Worm (Caenorhabditis elegans): ENCODE results near the gene nonu-1.

nonu-1 gene

DNA sequence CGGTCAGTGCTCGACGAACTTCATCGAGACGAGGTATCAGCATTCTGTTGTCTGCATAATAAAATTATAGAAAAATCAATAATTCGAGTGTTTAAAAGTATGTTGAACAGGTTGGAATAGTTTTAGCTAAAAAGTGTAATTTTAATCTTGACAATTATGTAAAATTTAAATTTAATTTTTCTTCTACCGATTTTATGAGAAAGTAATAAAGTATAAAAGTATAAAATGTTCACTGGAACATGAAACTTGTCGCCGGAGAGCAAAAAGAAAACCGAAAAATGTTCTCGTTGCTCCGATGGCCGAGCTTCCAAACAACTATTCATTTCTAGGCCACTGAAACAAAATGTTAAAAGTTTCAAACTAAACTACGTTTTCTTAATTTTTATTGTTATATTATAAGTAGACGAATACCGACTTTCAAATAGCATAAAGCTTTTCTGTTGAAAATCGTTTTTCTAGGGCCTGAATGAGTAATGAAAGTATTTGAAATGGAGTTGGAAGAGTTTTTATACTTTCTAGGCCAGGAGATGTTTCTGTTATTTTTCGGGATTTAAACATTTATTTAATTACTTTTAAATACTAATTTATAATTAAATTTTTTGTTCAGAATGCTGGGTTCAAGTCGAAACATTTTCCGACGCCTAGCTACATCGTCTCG, 12.2 kb upstream of the nonu-1 start, which contains the start of the genes C35D10.10 and C35D10.5:
C35D10.10 (minus strand) TSS at position 51 of the 658 bp plus-strand sequence.
C35D10.5 (plus strand) TSS at position 608 of the 658 bp plus-strand sequence.
- no peak for TF ChIP-seq nhr-76 (tag; optimal IDR thresholded peaks at IDR 0.05)
- no peak for TF ChIP-seq unc-120 (tag; optimal IDR thresholded peaks at IDR 0.05; ENCODE audit: poor library complexity, severe bottlenecking)
- no peak for TF ChIP-seq nhr-12 (tag; optimal IDR thresholded peaks at IDR 0.05)
- TF ChIP-seq M03D4.4 (tag; optimal IDR thresholded peaks at IDR 0.05): no peak
- TF ChIP-seq nhr-28 (tag; optimal IDR thresholded peaks at IDR 0.05): no peak
- TF ChIP-seq drap-1 (GFP tag; optimal IDR thresholded peaks at IDR 0.05): no peak
- no peak for TF ChIP-seq lsy-2 (tag; optimal IDR thresholded peaks at IDR 0.05)
- no peak for TF ChIP-seq elt-1 (tag; optimal IDR thresholded peaks at IDR 0.05; ENCODE audit: borderline replicate concordance, insufficient read depth)
- TF ChIP-seq cnd-1 (tag; optimal IDR thresholded peaks at IDR 0.05): no peak
- TF ChIP-seq bed-3 (GFP tag; optimal IDR thresholded peaks at IDR 0.05): no peak
- TF ChIP-seq tbx-8 (GFP tag; optimal IDR thresholded peaks at IDR 0.05): no peak
- no peak for TF ChIP-seq mls-2 (tag; optimal IDR thresholded peaks at IDR 0.05)
- no peak for TF ChIP-seq ceh-43 (GFP tag; optimal IDR thresholded peaks at IDR 0.05)
- TF ChIP-seq blmp-1 (tag; optimal IDR thresholded peaks at IDR 0.05): no peak
- no peak for TF ChIP-seq unc-39 (tag; optimal IDR thresholded peaks at IDR 0.05)
- TF ChIP-seq ztf-11 (tag; optimal IDR thresholded peaks at IDR 0.05): no peak

DNA sequence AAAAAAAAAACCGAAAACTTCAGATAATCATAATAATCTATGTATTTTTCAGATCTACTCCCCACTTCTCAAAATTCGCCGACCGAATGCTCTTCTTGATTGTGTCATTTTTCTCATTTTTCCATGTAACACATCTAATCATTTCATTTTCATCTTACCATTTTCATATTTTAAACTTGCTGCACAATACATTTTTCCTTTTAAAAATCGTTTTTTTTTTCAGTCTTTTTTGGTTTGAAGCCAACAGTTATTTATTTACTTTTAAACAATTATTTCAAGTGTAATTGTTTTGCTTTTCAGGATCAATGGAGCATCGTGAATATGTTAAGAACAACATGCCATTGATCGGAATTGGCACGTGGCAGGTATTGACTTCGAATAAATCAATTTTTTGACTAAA, 9.3 kb upstream of the nonu-1 start, which contains the start of gene C35D10.6:
C35D10.6 (plus strand) TSS at position 301 of the 400 bp plus-strand sequence.
- TF ChIP-seq hlh-1 (tag; optimal IDR thresholded peaks at IDR 0.05): no peak
- no peak for TF ChIP-seq elt-1 (tag; optimal IDR thresholded peaks at IDR 0.05; ENCODE audit: borderline replicate concordance, insufficient read depth)
- TF ChIP-seq drap-1 (GFP tag; optimal IDR thresholded peaks at IDR 0.05): no peak
- TF ChIP-seq snpc-4 (tag; optimal IDR thresholded peaks at IDR 0.05): no peak
- no peak for TF ChIP-seq unc-62 (GFP tag; optimal IDR thresholded peaks at IDR 0.05)
- no peak for TF ChIP-seq ceh-83 (GFP tag; optimal IDR thresholded peaks at IDR 0.05)
- TF ChIP-seq nhr-2 (tag; optimal IDR thresholded peaks at IDR 0.05): no peak
- TF ChIP-seq lsy-2 (tag; optimal IDR thresholded peaks at IDR 0.05): no peak
- TF ChIP-seq bed-3 (GFP tag; optimal IDR thresholded peaks at IDR 0.05): no peak
- no peak for TF ChIP-seq lin-32 (GFP tag; optimal IDR thresholded peaks at IDR 0.05)
- TF ChIP-seq ztf-11 (tag; optimal IDR thresholded peaks at IDR 0.05): no peak
- TF ChIP-seq nhr-76 (tag; optimal IDR thresholded peaks at IDR 0.05): no peak
- TF ChIP-seq ceh-39 (tag; optimal IDR thresholded peaks at IDR 0.05): no peak
- TF ChIP-seq flh-1 (GFP tag; optimal IDR thresholded peaks at IDR 0.05): no peak
- no peak for TF ChIP-seq lin-13 (tag; optimal IDR thresholded peaks at IDR 0.05)

DNA sequence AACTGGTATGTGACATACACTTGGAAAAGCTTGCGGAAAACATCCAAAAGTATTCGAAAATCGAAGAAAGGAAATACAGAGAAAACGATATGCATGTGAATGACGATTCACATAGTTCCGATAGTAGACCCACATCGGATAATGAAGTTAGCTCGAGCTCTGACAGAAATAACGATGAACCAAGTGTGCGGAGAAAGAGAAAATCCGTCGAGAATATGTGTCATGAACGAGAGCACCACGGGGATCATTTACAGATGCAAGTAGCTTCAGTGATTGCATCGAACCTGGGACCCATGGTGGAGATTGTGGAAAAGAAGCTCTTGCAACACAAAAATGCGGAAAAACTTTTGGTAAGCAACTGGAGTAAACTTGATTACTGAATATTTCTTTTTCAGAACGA, 7.3 kb upstream of the nonu-1 start:
- TF ChIP-seq mab-5 (tag; optimal IDR thresholded peaks at IDR 0.05) (no peak), nhr-76 (tag; optimal IDR thresholded peaks at IDR 0.05) (no peak), snpc-4 (tag; optimal IDR thresholded peaks at IDR 0.05) (no peak), ztf-11 (tag; optimal IDR thresholded peaks at IDR 0.05) (no peak), unc-62 (GFP tag; optimal IDR thresholded peaks at IDR 0.05) (no peak)

DNA sequence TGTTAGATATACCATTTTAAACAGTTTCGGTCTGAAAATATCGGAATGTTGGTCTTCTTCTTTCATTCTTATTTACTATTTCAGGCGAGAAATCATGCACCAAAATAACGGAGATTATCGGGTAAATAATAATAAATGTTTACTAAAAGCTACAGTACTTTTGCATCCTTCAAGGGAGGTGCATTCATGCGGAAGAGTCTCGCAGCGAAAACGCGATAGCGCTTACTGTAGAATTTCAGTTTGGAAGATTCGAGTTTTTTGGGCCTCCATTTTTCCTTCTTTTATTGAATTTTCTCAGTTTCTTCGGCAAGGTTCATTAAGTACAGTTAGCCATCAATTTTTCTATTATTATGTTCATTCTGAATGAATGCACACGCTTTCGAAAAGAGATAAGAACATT, 6.4 kb upstream of the nonu-1 start, which contains the start of gene C35D10.7:
C35D10.7 (plus strand) TSS at position 85 of the 400 bp plus-strand sequence.
- no peak for TF ChIP-seq sem-2 (GFP tag; optimal IDR thresholded peaks at IDR 0.05)
- TF ChIP-seq lin-32 (GFP tag; optimal IDR thresholded peaks at IDR 0.05): no peak
- TF ChIP-seq snpc-4 (tag; optimal IDR thresholded peaks at IDR 0.05): no peak
- no peak for TF ChIP-seq unc-62 (GFP tag; optimal IDR thresholded peaks at IDR 0.05)
- TF ChIP-seq unc-39 (tag; optimal IDR thresholded peaks at IDR 0.05): no peak
- TF ChIP-seq ztf-11 (tag; optimal IDR thresholded peaks at IDR 0.05): no peak
- TF ChIP-seq lsy-2 (tag; optimal IDR thresholded peaks at IDR 0.05): no peak
- TF ChIP-seq nhr-28 (tag; optimal IDR thresholded peaks at IDR 0.05): no peak
- no peak for TF ChIP-seq flh-1 (GFP tag; optimal IDR thresholded peaks at IDR 0.05)

DNA sequence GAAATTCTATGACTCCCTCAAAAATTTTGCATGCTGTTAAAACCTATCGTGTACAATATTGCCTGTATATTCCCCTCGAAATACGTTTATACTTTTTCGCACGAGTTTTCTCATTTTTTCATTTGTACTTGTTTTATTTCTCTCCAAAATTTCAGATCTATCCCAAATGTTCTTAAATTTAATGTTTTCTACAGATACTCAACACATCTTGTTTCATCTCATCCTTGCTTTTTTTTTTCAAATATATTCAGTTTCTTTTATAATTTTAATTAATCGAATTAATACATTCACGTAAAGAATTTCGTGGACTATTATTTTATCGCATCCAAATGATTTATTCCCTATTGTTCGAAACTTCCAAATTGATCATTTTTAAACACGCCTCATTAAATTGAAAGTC, 5.2 kb upstream of the nonu-1 start, which contains the start of gene C35D10.8:
C35D10.8 (plus strand) TSS at position 301 of the 400 bp plus-strand sequence.
- TF ChIP-seq sem-2 (GFP tag; optimal IDR thresholded peaks at IDR 0.05): no peak
- TF ChIP-seq mab-5 (tag; optimal IDR thresholded peaks at IDR 0.05): no peak
- no peak for TF ChIP-seq nhr-237 (tag; optimal IDR thresholded peaks at IDR 0.05)
- TF ChIP-seq nhr-12 (tag; optimal IDR thresholded peaks at IDR 0.05): no peak
- no peak for TF ChIP-seq elt-3 (tag; optimal IDR thresholded peaks at IDR 0.05)
- TF ChIP-seq unc-62 (GFP tag; optimal IDR thresholded peaks at IDR 0.05): no peak
- TF ChIP-seq zip-8 (tag; optimal IDR thresholded peaks at IDR 0.05): no peak
- TF ChIP-seq lin-13 (tag; optimal IDR thresholded peaks at IDR 0.05): no peak
- TF ChIP-seq cnd-1 (tag; optimal IDR thresholded peaks at IDR 0.05): no peak
- TF ChIP-seq elt-1 (tag; optimal IDR thresholded peaks at IDR 0.05; ENCODE audit: borderline replicate concordance, insufficient read depth): no peak

Data from whole organism, mixed stage, embryonic.